Worm (Caenorhabditis elegans) whole organism, young adult: ENCODE results near the gene Y54H5A.2.
A peak's percentile ranks its signal among the peaks of the same experiment; 100 is the strongest.

Experiments used
- C06A6.2 ChIP-seq: fragments of 200-800 bp; sonication (Bioruptor generic); conservative IDR thresholded peaks from 2 replicates; pipeline ENCODE4 v1.3.6; 2022; ENCODE audit warnings: missing genetic modification characterization, missing compliant biosample characterization
- F49E8.2 ChIP-seq: sonication (generic microtip); optimal IDR thresholded peaks from 3 replicates; lab custom pipeline; 2017; ENCODE audit warnings: missing genetic modification characterization, mild to moderate bottlenecking, missing compliant biosample characterization, antibody characterized with exemption, moderate library complexity; ENCODE audit not compliant: insufficient read depth
- F57C9.4 ChIP-seq: sonication (generic microtip); optimal IDR thresholded peaks from 2 replicates; lab custom pipeline; 2017; ENCODE audit warnings: mild to moderate bottlenecking, missing genetic modification characterization, missing compliant biosample characterization
- T26A5.8 ChIP-seq: sonication (generic microtip); optimal IDR thresholded peaks from 2 replicates; lab custom pipeline; 2016; ENCODE audit warnings: missing genetic modification characterization, missing compliant biosample characterization
- akir-1 ChIP-seq: fragments of 200-800 bp; sonication (Bioruptor generic); optimal IDR thresholded peaks from 2 replicates; lab custom pipeline; 2018; ENCODE audit warnings: mild to moderate bottlenecking, missing genetic modification characterization, moderate library complexity, missing compliant biosample characterization
- aptf-3 ChIP-seq: fragments of 200-800 bp; sonication (Bioruptor generic); IDR thresholded peaks from 2 replicates; pipeline ENCODE4 v1.3.6; 2022; ENCODE audit warnings: missing genetic modification characterization, missing compliant biosample characterization
- atf-7 ChIP-seq: sonication (generic microtip); optimal IDR thresholded peaks from 2 replicates; lab custom pipeline; 2017; ENCODE audit warnings: mild to moderate bottlenecking, missing genetic modification characterization, missing compliant biosample characterization
- attf-3 ChIP-seq: fragments of 200-800 bp; sonication (Bioruptor generic); conservative IDR thresholded peaks from 2 replicates; pipeline ENCODE4 v1.3.6; 2022; ENCODE audit warnings: missing genetic modification reagents, missing genetic modification characterization, missing compliant biosample characterization
- attf-5 ChIP-seq: fragments of 200-800 bp; sonication (Bioruptor generic); optimal IDR thresholded peaks from 2 replicates; lab custom pipeline; 2018; ENCODE audit warnings: mild to moderate bottlenecking, missing genetic modification characterization, missing compliant biosample characterization
- bed-1 ChIP-seq: fragments of 200-800 bp; sonication (Bioruptor generic); IDR thresholded peaks from 2 replicates; pipeline ENCODE4 v1.3.6; 2022; ENCODE audit warnings: missing genetic modification reagents, missing genetic modification characterization, missing compliant biosample characterization
- cebp-1 ChIP-seq, 2 experiments: fragments of 200-800 bp in 1 of 2; sonication (Bioruptor generic) in 1 of 2; sonication (generic microtip) in 1 of 2; IDR thresholded peaks in 1 of 2; optimal IDR thresholded peaks in 1 of 2; 2 replicates each; pipeline versions ENCODE4 v1.3.6 to Lab custom; 2017 to 2022; ENCODE audit warnings: missing compliant biosample characterization in 2 of 2, missing genetic modification characterization in 2 of 2, mild to moderate bottlenecking in 1 of 2, missing genetic modification reagents in 1 of 2, moderate library complexity in 1 of 2
- die-1 ChIP-seq: sonication (generic microtip); optimal IDR thresholded peaks from 2 replicates; lab custom pipeline; 2016; ENCODE audit warnings: missing genotype, mild to moderate bottlenecking, missing genetic modification characterization, missing compliant biosample characterization
- dox-1 ChIP-seq: fragments of 200-800 bp; sonication (Bioruptor generic); IDR thresholded peaks from 2 replicates; pipeline ENCODE4 v1.3.6; 2022; ENCODE audit warnings: missing genetic modification reagents, missing genetic modification characterization, missing compliant biosample characterization
- efl-1 ChIP-seq: fragments of 150-350 bp; optimal IDR thresholded peaks from 2 replicates; lab custom pipeline; 2014; ENCODE audit warnings: missing biosample characterization, missing genetic modification reagents, missing genetic modification characterization
- ekl-4 ChIP-seq: fragments of 200-800 bp; sonication (Bioruptor generic); IDR thresholded peaks from 2 replicates; pipeline ENCODE4 v1.3.6; 2022; ENCODE audit warnings: missing genetic modification reagents, missing genetic modification characterization, missing compliant biosample characterization
- gei-17 ChIP-seq: fragments of 200-800 bp; sonication (Bioruptor generic); optimal IDR thresholded peaks from 2 replicates; lab custom pipeline; 2018; ENCODE audit warnings: mild to moderate bottlenecking, missing genetic modification characterization, missing compliant biosample characterization
- hlh-12 ChIP-seq: sonication (generic microtip); optimal IDR thresholded peaks from 2 replicates; lab custom pipeline; 2016; ENCODE audit warnings: missing genetic modification characterization, missing compliant biosample characterization
- hlh-26 ChIP-seq: fragments of 200-800 bp; sonication (Bioruptor generic); conservative IDR thresholded peaks from 2 replicates; pipeline ENCODE4 v1.3.6; 2022; ENCODE audit warnings: missing genetic modification reagents, missing genetic modification characterization, missing compliant biosample characterization
- hmg-1.2 ChIP-seq: fragments of 200-800 bp; sonication (Bioruptor generic); IDR thresholded peaks from 2 replicates; pipeline ENCODE4 v1.3.6; 2022; ENCODE audit warnings: missing genetic modification reagents, missing genetic modification characterization, missing compliant biosample characterization
- hrde-1 ChIP-seq: sonication (generic microtip); optimal IDR thresholded peaks from 2 replicates; lab custom pipeline; 2016; ENCODE audit warnings: missing genetic modification characterization, mild to moderate bottlenecking, missing compliant biosample characterization, moderate library complexity, missing genotype, missing genetic modification reagents, borderline replicate concordance
- lag-1 ChIP-seq: fragments of 200-800 bp; sonication (Bioruptor generic); IDR thresholded peaks from 2 replicates; pipeline ENCODE4 v1.3.6; 2022; ENCODE audit warnings: missing genetic modification reagents, missing genetic modification characterization, missing compliant biosample characterization
- lin-35 ChIP-seq, 3 experiments: fragments of 150-350 bp in 2 of 3; sonication (generic microtip) in 1 of 3; optimal IDR thresholded peaks; 2 replicates each; lab custom pipeline; 2014 to 2018; ENCODE audit warnings: missing biosample characterization in 3 of 3, missing genetic modification characterization in 3 of 3, missing genetic modification reagents in 3 of 3
- lin-54 ChIP-seq: fragments of 200-800 bp; sonication (Bioruptor generic); optimal IDR thresholded peaks from 2 replicates; lab custom pipeline; 2018; ENCODE audit warnings: mild to moderate bottlenecking, missing genetic modification characterization, missing compliant biosample characterization
- madf-6 ChIP-seq: fragments of 200-800 bp; sonication (Bioruptor generic); IDR thresholded peaks from 2 replicates; pipeline ENCODE4 v1.3.6; 2022; ENCODE audit warnings: missing genetic modification reagents, missing genetic modification characterization, missing compliant biosample characterization
- mcd-1 ChIP-seq: fragments of 200-800 bp; sonication (Bioruptor generic); IDR thresholded peaks from 2 replicates; pipeline ENCODE4 v1.3.6; 2022; ENCODE audit warnings: missing genetic modification reagents, missing genetic modification characterization, missing compliant biosample characterization
- mes-4 ChIP-seq: sonication (generic microtip); optimal IDR thresholded peaks from 2 replicates; lab custom pipeline; 2016; ENCODE audit warnings: missing genotype, missing genetic modification characterization, missing compliant biosample characterization
- nfya-2 ChIP-seq: fragments of 200-800 bp; sonication (Bioruptor generic); IDR thresholded peaks from 2 replicates; pipeline ENCODE4 v1.3.6; 2022; ENCODE audit warnings: missing genetic modification reagents, missing genetic modification characterization, missing compliant biosample characterization
- nhr-179 ChIP-seq: sonication (generic microtip); optimal IDR thresholded peaks from 2 replicates; lab custom pipeline; 2016; ENCODE audit warnings: mild to moderate bottlenecking, missing genetic modification characterization, missing compliant biosample characterization
- rcor-1 ChIP-seq: fragments of 200-800 bp; sonication (Bioruptor generic); IDR thresholded peaks from 2 replicates; pipeline ENCODE4 v1.3.6; 2022; ENCODE audit warnings: missing genetic modification reagents, missing genetic modification characterization, missing compliant biosample characterization
- sdz-38 ChIP-seq: sonication (generic microtip); optimal IDR thresholded peaks from 2 replicates; lab custom pipeline; 2016; ENCODE audit warnings: missing genotype, missing genetic modification characterization, missing compliant biosample characterization
- snpc-1.1 ChIP-seq: sonication (generic microtip); optimal IDR thresholded peaks from 2 replicates; lab custom pipeline; 2017; ENCODE audit warnings: missing genetic modification characterization, mild to moderate bottlenecking, missing compliant biosample characterization, antibody characterized with exemption, moderate library complexity, missing genotype, missing genetic modification reagents; ENCODE audit not compliant: insufficient read depth
- snpc-3.4 ChIP-seq: sonication (generic microtip); optimal IDR thresholded peaks from 2 replicates; lab custom pipeline; 2017; ENCODE audit warnings: missing genetic modification characterization, mild to moderate bottlenecking, missing compliant biosample characterization, antibody characterized with exemption, moderate library complexity, missing genotype, missing genetic modification reagents
- tbx-9 ChIP-seq: sonication (generic microtip); optimal IDR thresholded peaks from 2 replicates; lab custom pipeline; 2016; ENCODE audit warnings: borderline replicate concordance, missing genetic modification characterization, inconsistent platforms, missing compliant biosample characterization
- zim-3 ChIP-seq: sonication (generic microtip); optimal IDR thresholded peaks from 2 replicates; lab custom pipeline; 2017; ENCODE audit warnings: mild to moderate bottlenecking, missing genetic modification characterization, moderate library complexity, missing compliant biosample characterization
- ztf-25 ChIP-seq: fragments of 200-800 bp; sonication (Bioruptor generic); IDR thresholded peaks from 2 replicates; pipeline ENCODE4 v1.3.6; 2022; ENCODE audit warnings: missing genetic modification reagents, missing genetic modification characterization, missing compliant biosample characterization

Y54H5A.2 gene

DNA sequence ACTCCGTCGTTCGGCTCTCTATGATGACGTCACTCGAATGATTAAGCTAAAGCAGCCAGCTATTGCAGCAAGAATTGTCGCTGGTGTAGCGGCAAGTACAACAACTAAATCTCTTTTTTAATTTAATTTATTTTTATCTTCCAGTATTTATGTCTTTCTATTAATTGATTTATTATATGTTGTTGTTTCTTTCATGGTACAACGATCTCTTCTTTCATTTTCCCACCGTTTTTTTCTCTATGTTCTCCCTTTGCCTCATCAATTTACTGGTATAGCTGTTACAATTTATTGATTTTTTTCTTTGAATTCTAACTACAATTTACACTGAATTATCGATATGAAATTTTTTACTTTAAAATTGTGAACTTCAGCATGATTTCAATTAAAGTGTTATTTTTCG lies 46.3 kb upstream of the Y54H5A.2 start, which contains the start of gene moc-6:
moc-6 (plus strand) TSS at position 301 of the 400 bp plus-strand sequence.
- TF ChIP-seq C06A6.2 (GFP tag; lab: Robert Waterston, UW) (no peak), T26A5.8 (tag; lab: Kevin White, UChicago) (no peak), mcd-1 (GFP tag; lab: Robert Waterston, UW) (no peak), F57C9.4 (tag; lab: Kevin White, UChicago) (no peak), ekl-4 (GFP tag; lab: Robert Waterston, UW) (no peak), lag-1 (GFP tag; lab: Robert Waterston, UW) (no peak), cebp-1 (GFP tag; IDR thresholded peaks at IDR 0.05; lab: Robert Waterston, UW) (no peak), cebp-1 (tag; optimal IDR thresholded peaks at IDR 0.05; lab: Kevin White, UChicago) (no peak), snpc-3.4 (tag; lab: Kevin White, UChicago) (no peak), dox-1 (GFP tag; lab: Robert Waterston, UW) (no peak), hlh-12 (tag; lab: Kevin White, UChicago) (no peak), snpc-1.1 (tag; lab: Kevin White, UChicago) (no peak), nhr-179 (tag; lab: Kevin White, UChicago) (no peak)
- TF ChIP-seq, all 124 proteins: peak for 0

DNA sequence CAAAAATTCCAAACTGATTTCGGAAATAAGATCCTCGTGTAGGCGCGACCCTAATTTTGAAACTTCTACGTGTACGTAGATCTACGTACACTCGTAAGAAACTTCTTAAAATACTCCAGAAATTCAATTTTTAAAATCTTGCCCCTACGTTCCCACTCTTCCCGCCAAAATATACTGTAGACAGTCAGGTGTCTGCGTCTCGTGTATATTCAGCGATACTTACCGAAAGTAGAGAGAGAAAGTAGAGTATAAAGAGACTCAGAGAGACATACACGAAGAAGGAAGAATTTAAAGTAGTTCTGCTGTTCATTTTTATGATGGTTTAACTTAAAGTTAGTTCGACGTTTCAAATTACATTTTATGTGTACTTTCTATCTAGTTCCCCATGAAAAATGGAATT lies 43.9 kb upstream of the Y54H5A.2 start:
- no peak for TF ChIP-seq tbx-9 (tag; lab: Kevin White, UChicago)
- no peak for TF ChIP-seq zim-3 (tag; lab: Kevin White, UChicago)
- no peak for TF ChIP-seq akir-1
- TF ChIP-seq hmg-1.2 (GFP tag; lab: Robert Waterston, UW) = peak; percentile 20; the same call in 1 of the 2 replicates
- TF ChIP-seq, all 124 proteins: peak for 1

DNA sequence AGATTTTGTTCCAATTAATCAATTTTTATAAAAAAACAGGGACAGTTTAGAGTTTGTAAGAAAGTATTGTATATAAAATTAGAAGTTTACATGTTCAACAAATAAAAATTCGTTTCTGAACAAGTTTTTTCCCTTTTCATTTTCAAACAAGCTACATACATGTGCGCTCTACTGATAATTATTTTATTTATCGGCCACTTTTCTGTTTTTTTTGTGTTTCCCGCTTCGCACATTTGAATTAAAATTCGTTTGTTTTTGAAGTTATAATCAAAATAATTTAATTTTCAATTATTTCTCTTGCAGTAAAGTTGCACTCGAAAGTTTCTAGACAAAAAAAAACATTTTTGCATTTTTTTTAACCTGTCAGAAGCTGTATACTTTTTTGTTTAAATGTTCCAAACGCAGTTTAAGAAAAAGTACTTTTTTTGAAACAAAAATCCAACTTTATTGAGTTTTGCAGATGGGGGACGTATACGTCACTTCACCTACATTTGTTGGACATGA lies 41.3 kb upstream of the Y54H5A.2 start, which contains the start of gene hira-1:
hira-1 (plus strand) TSS at position 454 of the 504 bp plus-strand sequence.
- TF ChIP-seq F49E8.2 (tag; lab: Kevin White, UChicago) (no peak), bed-1 (GFP tag; lab: Robert Waterston, UW) (no peak), atf-7 (tag; lab: Kevin White, UChicago) (no peak), lin-54 (peak; percentile 37), efl-1 (peak; percentile 60), hrde-1 (tag; lab: Kevin White, UChicago) (no peak), ekl-4 (GFP tag; lab: Robert Waterston, UW) (no peak), rcor-1 (GFP tag; lab: Robert Waterston, UW) (no peak), sdz-38 (tag; lab: Kevin White, UChicago) (no peak), nfya-2 (GFP tag; lab: Robert Waterston, UW) (no peak), die-1 (no peak), lin-35 (GFP tag; optimal IDR thresholded peaks at IDR 0.05; lab: Kevin White, UChicago) (peak in 1 of 3 experiments; percentile 42), attf-3 (GFP tag; lab: Robert Waterston, UW) (no peak), ztf-25 (GFP tag; lab: Robert Waterston, UW) (no peak), gei-17 (GFP tag; lab: Kevin White, UChicago) (no peak), mes-4 (tag; lab: Kevin White, UChicago) (no peak), aptf-3 (no peak), hlh-26 (GFP tag; lab: Robert Waterston, UW) (no peak), attf-5 (peak; percentile 17), madf-6 (GFP tag; lab: Robert Waterston, UW) (no peak), mcd-1 (GFP tag; lab: Robert Waterston, UW) (peak; percentile 50; the same call in 1 of the 2 replicates)
